Fruit fly (Drosophila melanogaster) whole organism, embryonic: ENCODE results near the gene CG4957.
A peak's percentile ranks its signal among the peaks of the same experiment; 100 is the strongest.

Source experiments
- C15 ChIP-seq: fragments of 200-800 bp; sonication (Bioruptor generic); IDR thresholded peaks from 3 replicates; pipeline ENCODE4 v1.3.6; 2022; ENCODE audit warnings: missing biosample characterization, missing genetic modification characterization
- CG11398 ChIP-seq: fragments of 200-800 bp; sonication (Bioruptor generic); optimal IDR thresholded peaks from 2 replicates; lab custom pipeline; 2016; ENCODE audit warnings: missing biosample characterization, missing genetic modification characterization
- CG11456 ChIP-seq: fragments of 200-800 bp; sonication (Bioruptor generic); IDR thresholded peaks from 3 replicates; pipeline ENCODE4 v1.3.6; 2022; ENCODE audit warnings: missing biosample characterization, missing genetic modification characterization
- CG12071 ChIP-seq: fragments of 200-800 bp; sonication (Bioruptor generic); optimal IDR thresholded peaks from 3 replicates; lab custom pipeline; 2018; ENCODE audit warnings: missing biosample characterization, mild to moderate bottlenecking, missing genetic modification characterization
- CG13894 ChIP-seq: fragments of 200-800 bp; sonication (Bioruptor generic); optimal IDR thresholded peaks from 3 replicates; lab custom pipeline; 2018; ENCODE audit warnings: missing biosample characterization, mild to moderate bottlenecking, missing genetic modification characterization, moderate library complexity
- CG1647 ChIP-seq: fragments of 200-800 bp; sonication (Bioruptor generic); optimal IDR thresholded peaks from 3 replicates; lab custom pipeline; 2016; ENCODE audit warnings: missing biosample characterization, missing genetic modification characterization
- CG2678 ChIP-seq: fragments of 200-800 bp; sonication (Bioruptor generic); optimal IDR thresholded peaks from 3 replicates; lab custom pipeline; 2019; ENCODE audit warnings: missing biosample characterization, mild to moderate bottlenecking, missing genetic modification characterization, moderate library complexity
- CG31365 ChIP-seq: fragments of 200-800 bp; sonication (Bioruptor generic); optimal IDR thresholded peaks from 2 replicates; lab custom pipeline; 2018; ENCODE audit warnings: missing biosample characterization, mild to moderate bottlenecking, missing genetic modification characterization
- CG3163 ChIP-seq: fragments of 200-800 bp; sonication (Bioruptor generic); optimal IDR thresholded peaks from 3 replicates; lab custom pipeline; 2016; ENCODE audit warnings: missing biosample characterization, missing genetic modification characterization
- CG3847 ChIP-seq: fragments of 200-800 bp; sonication (Bioruptor generic); IDR thresholded peaks from 2 replicates; pipeline ENCODE4 v1.3.6; 2022; ENCODE audit warnings: missing biosample characterization, missing genetic modification characterization
- CG4424 ChIP-seq: fragments of 200-800 bp; sonication (Bioruptor generic); optimal IDR thresholded peaks from 3 replicates; lab custom pipeline; 2016; ENCODE audit warnings: missing biosample characterization, missing genetic modification characterization
- CG4707 ChIP-seq: fragments of 200-800 bp; sonication (Bioruptor generic); optimal IDR thresholded peaks from 2 replicates; lab custom pipeline; 2018; ENCODE audit warnings: missing biosample characterization, mild to moderate bottlenecking, missing genetic modification characterization, moderate library complexity
- CG6175 ChIP-seq: fragments of 200-800 bp; sonication (Bioruptor generic); IDR thresholded peaks from 3 replicates; pipeline ENCODE4 v1.3.6; 2022; ENCODE audit warnings: missing biosample characterization, missing genetic modification characterization
- CG6254 ChIP-seq: fragments of 200-800 bp; sonication (Bioruptor generic); optimal IDR thresholded peaks from 3 replicates; lab custom pipeline; 2017; ENCODE audit warnings: mild to moderate bottlenecking, missing biosample characterization, missing genetic modification reagents, missing genetic modification characterization
- CG7987 ChIP-seq: fragments of 200-800 bp; sonication (Bioruptor generic); optimal IDR thresholded peaks from 2 replicates; lab custom pipeline; 2018; ENCODE audit warnings: missing biosample characterization, mild to moderate bottlenecking, missing genetic modification characterization, moderate library complexity
- CG8944 ChIP-seq: fragments of 200-800 bp; sonication (Bioruptor generic); optimal IDR thresholded peaks from 3 replicates; lab custom pipeline; 2016; ENCODE audit warnings: missing biosample characterization, missing genetic modification characterization
- Camta ChIP-seq: fragments of 200-800 bp; sonication (Bioruptor generic); optimal IDR thresholded peaks from 2 replicates; lab custom pipeline; 2016; ENCODE audit warnings: missing biosample characterization, missing genetic modification characterization
- D19A ChIP-seq: fragments of 200-800 bp; optimal IDR thresholded peaks from 3 replicates; lab custom pipeline; 2019; ENCODE audit warnings: missing biosample characterization, mild to moderate bottlenecking, missing genetic modification characterization, moderate library complexity
- Fer2 ChIP-seq: fragments of 200-800 bp; sonication (Bioruptor generic); optimal IDR thresholded peaks from 2 replicates; lab custom pipeline; 2018; ENCODE audit warnings: missing biosample characterization, mild to moderate bottlenecking, missing genetic modification characterization, moderate library complexity
- Hey ChIP-seq: fragments of 200-800 bp; sonication (Bioruptor generic); optimal IDR thresholded peaks from 3 replicates; lab custom pipeline; 2018; ENCODE audit warnings: missing biosample characterization, mild to moderate bottlenecking, missing genetic modification characterization
- Hr3 ChIP-seq: fragments of 200-800 bp; sonication (Bioruptor generic); optimal IDR thresholded peaks from 3 replicates; lab custom pipeline; 2016; ENCODE audit warnings: missing biosample characterization, missing genetic modification characterization
- Hr39 ChIP-seq: fragments of >200 bp; optimal IDR thresholded peaks from 2 replicates; lab custom pipeline; 2017
- NC2β ChIP-seq: fragments of 200-800 bp; sonication (Bioruptor generic); optimal IDR thresholded peaks from 2 replicates; lab custom pipeline; 2016; ENCODE audit warnings: missing biosample characterization, missing genetic modification characterization
- Nf-YB ChIP-seq: fragments of 200-800 bp; sonication (Bioruptor generic); optimal IDR thresholded peaks from 3 replicates; lab custom pipeline; 2019; ENCODE audit warnings: missing biosample characterization, mild to moderate bottlenecking, missing genetic modification characterization, moderate library complexity
- Nf-YC ChIP-seq: fragments of 200-800 bp; optimal IDR thresholded peaks from 3 replicates; lab custom pipeline; 2019; ENCODE audit warnings: missing biosample characterization, mild to moderate bottlenecking, missing genetic modification characterization, moderate library complexity
- NfI ChIP-seq: fragments of 200-800 bp; sonication (Bioruptor generic); optimal IDR thresholded peaks from 3 replicates; lab custom pipeline; 2018; ENCODE audit warnings: missing biosample characterization, mild to moderate bottlenecking, missing genetic modification characterization, moderate library complexity
- Oaz ChIP-seq: fragments of 200-800 bp; sonication (Bioruptor generic); IDR thresholded peaks from 2 replicates; pipeline ENCODE4 v1.3.6; 2022; ENCODE audit warnings: missing biosample characterization, missing genetic modification characterization
- Pdp1 ChIP-seq, 2 experiments: fragments of 200-800 bp; sonication (Bioruptor generic); optimal IDR thresholded peaks; 3 replicates each; lab custom pipeline; 2016; ENCODE audit warnings: missing biosample characterization in 2 of 2, missing genetic modification characterization in 2 of 2, mild to moderate bottlenecking in 1 of 2, moderate library complexity in 1 of 2
- Ravus ChIP-seq: fragments of 200-800 bp; sonication (Bioruptor generic); IDR thresholded peaks from 2 replicates; pipeline ENCODE4 v1.3.6; 2022; ENCODE audit warnings: missing biosample characterization, missing genetic modification characterization
- Ssrp ChIP-seq: fragments of 200-800 bp; sonication (Bioruptor generic); optimal IDR thresholded peaks from 2 replicates; lab custom pipeline; 2018; ENCODE audit warnings: missing biosample characterization, mild to moderate bottlenecking, missing genetic modification characterization, moderate library complexity
- TFAM ChIP-seq: fragments of 200-800 bp; sonication (Bioruptor generic); optimal IDR thresholded peaks from 2 replicates; lab custom pipeline; 2017; ENCODE audit warnings: missing biosample characterization, missing genetic modification characterization, inconsistent platforms
- al ChIP-seq: fragments of 200-800 bp; sonication (Bioruptor generic); IDR thresholded peaks from 2 replicates; pipeline ENCODE4 v1.3.6; 2022; ENCODE audit warnings: missing biosample characterization, missing genetic modification characterization
- ara ChIP-seq: fragments of 200-800 bp; sonication (Bioruptor generic); IDR thresholded peaks from 2 replicates; pipeline ENCODE4 v1.3.6; 2022; ENCODE audit warnings: missing biosample characterization, missing genetic modification characterization
- bab2 ChIP-seq: fragments of 200-800 bp; sonication (Bioruptor generic); optimal IDR thresholded peaks from 2 replicates; lab custom pipeline; 2016; ENCODE audit warnings: missing biosample characterization, missing genetic modification characterization
- bsh ChIP-seq, 2 experiments: fragments of 200-800 bp; sonication (Bioruptor generic); optimal IDR thresholded peaks; 2 replicates each; lab custom pipeline; 2017 to 2018; ENCODE audit warnings: mild to moderate bottlenecking in 2 of 2, missing biosample characterization in 2 of 2, missing genetic modification characterization in 2 of 2, moderate library complexity in 1 of 2
- dysf ChIP-seq: fragments of 200-800 bp; sonication (Bioruptor generic); IDR thresholded peaks from 3 replicates; pipeline ENCODE4 v1.3.6; 2022; ENCODE audit warnings: missing biosample characterization, missing genetic modification characterization
- fd64A ChIP-seq: fragments of 200-800 bp; sonication (Bioruptor generic); optimal IDR thresholded peaks from 3 replicates; lab custom pipeline; 2018; ENCODE audit warnings: missing biosample characterization, mild to moderate bottlenecking, missing genetic modification characterization
- ftz-f1 ChIP-seq: fragments of 200-800 bp; sonication (Bioruptor generic); optimal IDR thresholded peaks from 2 replicates; lab custom pipeline; 2016; ENCODE audit warnings: missing biosample characterization, missing genetic modification characterization
- gcm2 ChIP-seq: fragments of 200-800 bp; sonication (Bioruptor generic); optimal IDR thresholded peaks from 2 replicates; lab custom pipeline; 2016; ENCODE audit warnings: missing biosample characterization, missing genetic modification characterization
- grn ChIP-seq: fragments of 200-800 bp; sonication (Bioruptor generic); optimal IDR thresholded peaks from 3 replicates; lab custom pipeline; 2017; ENCODE audit warnings: missing biosample characterization, missing genetic modification characterization
- ham ChIP-seq: fragments of 200-800 bp; sonication (Bioruptor generic); IDR thresholded peaks from 2 replicates; pipeline ENCODE4 v1.3.6; 2022; ENCODE audit warnings: missing biosample characterization, missing genetic modification characterization
- ind ChIP-seq: fragments of 200-800 bp; sonication (Bioruptor generic); optimal IDR thresholded peaks from 3 replicates; lab custom pipeline; 2016; ENCODE audit warnings: missing biosample characterization, missing genetic modification characterization
- klu ChIP-seq: fragments of 200-800 bp; sonication (Bioruptor generic); IDR thresholded peaks from 2 replicates; pipeline ENCODE4 v1.3.6; 2022; ENCODE audit warnings: missing biosample characterization, missing genetic modification characterization
- mirr ChIP-seq: fragments of 200-800 bp; sonication (Bioruptor generic); optimal IDR thresholded peaks from 3 replicates; lab custom pipeline; 2018; ENCODE audit warnings: missing biosample characterization, mild to moderate bottlenecking, missing genetic modification characterization
- nmo ChIP-seq: fragments of 200-800 bp; sonication (Bioruptor generic); optimal IDR thresholded peaks from 2 replicates; lab custom pipeline; 2018; ENCODE audit warnings: missing biosample characterization, mild to moderate bottlenecking, missing genetic modification characterization, moderate library complexity
- pan ChIP-seq, 4 experiments: fragments of >200 bp in 3 of 4; fragments of 200-800 bp in 1 of 4; sonication (Bioruptor generic) in 1 of 4; optimal IDR thresholded peaks in 3 of 4; IDR thresholded peaks in 1 of 4; 2 replicates each; pipeline versions ENCODE4 v1.3.6 to Lab custom; 2017 to 2022; ENCODE audit warnings: missing biosample characterization in 2 of 4, missing genetic modification characterization in 2 of 4, mixed read lengths in 1 of 4
- pita ChIP-seq: fragments of 200-800 bp; sonication (Bioruptor generic); optimal IDR thresholded peaks from 2 replicates; lab custom pipeline; 2017; ENCODE audit warnings: missing biosample characterization, mild to moderate bottlenecking, missing genetic modification characterization
- pnt ChIP-seq: fragments of 200-800 bp; sonication (Bioruptor generic); optimal IDR thresholded peaks from 3 replicates; lab custom pipeline; 2016; ENCODE audit warnings: missing biosample characterization, missing genetic modification characterization
- sens-2 ChIP-seq: fragments of 200-800 bp; sonication (Bioruptor generic); IDR thresholded peaks from 2 replicates; pipeline ENCODE4 v1.3.6; 2022; ENCODE audit warnings: missing biosample characterization, missing genetic modification characterization
- slbo ChIP-seq: fragments of 200-800 bp; sonication (Bioruptor generic); IDR thresholded peaks from 2 replicates; pipeline ENCODE4 v1.3.6; 2022; ENCODE audit warnings: missing biosample characterization, missing genetic modification characterization

Gene CG4957

dm6 chr2L:10299077-10299809 is 30.6 kb downstream of the CG4957 start (continued):
- TF ChIP-seq pan (optimal IDR thresholded peaks at IDR 0.05; lab: Kevin White, UChicago) (no peak), pan (GFP tag; optimal IDR thresholded peaks at IDR 0.05 in 1 of 2, IDR thresholded peaks at IDR 0.05 in 1 of 2) (no peak), NfI (GFP tag; lab: Kevin White, UChicago) (no peak), Pdp1 (GFP tag; optimal IDR thresholded peaks at IDR 0.05; lab: Kevin White, UChicago) (no peak), CG3847 (GFP tag; lab: Robert Waterston, UW) (no peak), Camta (GFP tag; lab: Kevin White, UChicago) (no peak), ftz-f1 (GFP tag; lab: Kevin White, UChicago) (no peak), CG2678 (tag; lab: Kevin White, UChicago) (no peak), sens-2 (no peak), al (GFP tag; lab: Robert Waterston, UW) (no peak), slbo (0 out of 2 replicates have a peak, but pooled peaks have one; percentile 7), fd64A (GFP tag; lab: Kevin White, UChicago) (no peak), Ssrp (peak; percentile 17), dysf (GFP tag; lab: Robert Waterston, UW) (peak; percentile 49; the same call in 1 of the 3 replicates), gcm2 (no peak), CG4424 (no peak), TFAM (GFP tag; lab: Kevin White, UChicago) (no peak), CG31365 (tag; lab: Kevin White, UChicago) (peak; percentile 55), D19A (tag; lab: Kevin White, UChicago) (peak; percentile 90), ind (GFP tag; lab: Kevin White, UChicago) (no peak), bsh (GFP tag; optimal IDR thresholded peaks at IDR 0.05; lab: Kevin White, UChicago) (peak in 1 of 2 experiments; percentile 25), Hey (no peak), pnt (no peak)

- TF ChIP-seq CG1647 (GFP tag; lab: Kevin White, UChicago): no peak
- no peak; the same call in 1 of the 2 replicates for TF ChIP-seq Ravus
- no peak for TF ChIP-seq CG12071
- TF ChIP-seq klu (GFP tag; lab: Robert Waterston, UW): no peak
- TF ChIP-seq Oaz: no peak
- no peak for TF ChIP-seq CG7987 (GFP tag; lab: Kevin White, UChicago)
- TF ChIP-seq CG13894 (tag; lab: Kevin White, UChicago): peak; percentile 58
- no peak for TF ChIP-seq mirr (GFP tag; lab: Kevin White, UChicago)
- no peak for TF ChIP-seq CG8944 (GFP tag; lab: Kevin White, UChicago)
- TF ChIP-seq sens-2: no peak
- peak; percentile 66 for TF ChIP-seq Nf-YB
- no peak for TF ChIP-seq Hr39
- no peak for TF ChIP-seq NC2β
- peak; percentile 55; the same call in 1 of the 2 replicates for TF ChIP-seq ara (GFP tag; lab: Robert Waterston, UW)
- peak; percentile 21 for TF ChIP-seq CG6254 (GFP tag; lab: Kevin White, UChicago)
- no peak for TF ChIP-seq CG3163 (GFP tag; lab: Kevin White, UChicago)
- no peak for TF ChIP-seq CG11456 (GFP tag; lab: Robert Waterston, UW)
- TF ChIP-seq grn (GFP tag; lab: Kevin White, UChicago): no peak
- peak; percentile 71 for TF ChIP-seq nmo (GFP tag; lab: Kevin White, UChicago)
- peak; percentile 9 for TF ChIP-seq CG4707
- TF ChIP-seq ham (GFP tag; lab: Robert Waterston, UW): no peak
- TF ChIP-seq Fer2 (tag; lab: Kevin White, UChicago): peak; percentile 19
- TF ChIP-seq CG6175 (GFP tag; lab: Robert Waterston, UW): no peak
- TF ChIP-seq Hr3 (GFP tag; lab: Kevin White, UChicago): peak; percentile 71
- TF ChIP-seq bab2 (GFP tag; lab: Kevin White, UChicago): peak; percentile 17
- no peak for TF ChIP-seq pita (GFP tag; lab: Kevin White, UChicago)
- TF ChIP-seq Nf-YC (tag; lab: Kevin White, UChicago): peak; percentile 63
- TF ChIP-seq pnt: peak; percentile 2
- TF ChIP-seq dysf (GFP tag; lab: Robert Waterston, UW): peak; percentile 62; the same call in 1 of the 3 replicates
- TF ChIP-seq CG11398: no peak
- TF ChIP-seq C15 (GFP tag; lab: Robert Waterston, UW): no peak
These were observed 31.1 kb downstream of the CG4957 start, which contains the start of gene CYLD for dm6 chr2L:10299810-10300147. CYLD (minus strand) TSS chr2L:10299847.
